Worm (Caenorhabditis elegans): ENCODE results near the gene sma-1.

- no peak for TF ChIP-seq cog-1 (tag; optimal IDR thresholded peaks at IDR 0.05)
- no peak for TF ChIP-seq flt-1 (GFP tag; IDR thresholded peaks at IDR 0.05)
- no peak for TF ChIP-seq ztf-23 (GFP tag; IDR thresholded peaks at IDR 0.05)
- TF ChIP-seq med-1 (GFP tag; optimal IDR thresholded peaks at IDR 0.05; ENCODE audit: insufficient read depth) = no peak
- TF ChIP-seq ztf-29 (GFP tag; IDR thresholded peaks at IDR 0.05) = no peak
Measured at ce11 chrV:11921689-11922517, 22.7 kb downstream of the sma-1 start.
